Fruit fly (Drosophila melanogaster): Measurements from ENCODE around the gene bnb.

Gene bnb

DNA sequence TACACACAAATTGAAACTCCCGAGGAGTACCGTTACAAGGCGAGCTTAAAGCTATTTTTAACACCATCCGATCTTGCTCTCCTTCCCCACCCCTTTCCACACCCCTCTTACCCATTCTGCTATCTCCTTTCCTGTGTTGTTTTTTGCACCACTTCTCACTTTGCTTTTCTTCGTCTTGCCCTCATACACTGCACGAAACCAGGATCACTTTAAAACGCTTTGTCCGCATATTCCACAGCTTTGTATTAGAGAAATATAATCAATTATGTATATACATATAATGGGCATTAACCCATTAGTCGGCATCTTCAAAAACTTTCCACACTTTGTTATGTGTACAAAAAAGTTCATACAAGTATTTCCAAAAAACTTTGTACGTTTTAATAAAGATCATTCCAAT lies 38.0 kb upstream of the bnb start:
- 0 out of 2 replicates have a peak, but pooled peaks have one; percentile 17 for TF ChIP-seq crol (GFP tag; IDR thresholded peaks at IDR 0.05)
- TF ChIP-seq CG32772 (GFP tag; IDR thresholded peaks at IDR 0.05): no peak
- TF ChIP-seq Hey (tag; optimal IDR thresholded peaks at IDR 0.05): no peak
- no peak for TF ChIP-seq CG15601 (tag; optimal IDR thresholded peaks at IDR 0.05)
- no peak for TF ChIP-seq sd (tag; optimal IDR thresholded peaks at IDR 0.05)
- TF ChIP-seq Ravus (GFP tag; IDR thresholded peaks at IDR 0.05): no peak
- TF ChIP-seq ham (GFP tag; IDR thresholded peaks at IDR 0.05): no peak
- no peak for TF ChIP-seq Bgb (GFP tag; IDR thresholded peaks at IDR 0.05; ENCODE audit: partially characterized antibody)
- no peak for TF ChIP-seq CG4617 (GFP tag; optimal IDR thresholded peaks at IDR 0.05; ENCODE audit: borderline replicate concordance)
- TF ChIP-seq Dip2 (GFP tag; IDR thresholded peaks at IDR 0.05): no peak
- TF ChIP-seq Drgx (GFP tag; IDR thresholded peaks at IDR 0.05): 0 out of 2 replicates have a peak, but pooled peaks have one; percentile 26

DNA sequence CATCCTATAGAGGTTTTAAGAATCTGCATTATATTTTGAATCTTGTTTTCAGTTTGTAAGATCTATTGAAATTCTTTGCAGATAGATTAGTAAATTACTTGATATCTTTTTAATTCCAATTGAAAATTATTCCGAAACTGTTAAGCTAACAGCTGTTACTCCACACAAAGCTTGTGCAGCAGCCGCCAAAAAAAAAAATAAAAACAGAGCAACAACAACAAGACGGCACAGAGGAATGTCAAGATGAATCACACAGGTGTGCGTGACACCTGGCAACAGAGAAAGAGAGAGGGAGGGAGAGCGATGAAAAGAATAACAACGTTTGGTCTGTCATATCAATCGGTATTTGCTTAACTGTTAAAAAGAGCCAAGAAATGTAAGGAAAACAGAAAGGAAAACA lies 37.5 kb upstream of the bnb start:
- TF ChIP-seq CG12659 (GFP tag; optimal IDR thresholded peaks at IDR 0.05): no peak
- no peak for TF ChIP-seq CG2889 (GFP tag; IDR thresholded peaks at IDR 0.05)
- no peak for TF ChIP-seq vfl (GFP tag; optimal IDR thresholded peaks at IDR 0.05)
- TF ChIP-seq kni (GFP tag; optimal IDR thresholded peaks at IDR 0.05): peak; percentile 23
- TF ChIP-seq sd (tag; optimal IDR thresholded peaks at IDR 0.05): peak; percentile 84
- 0 out of 4 replicates have a peak, but pooled peaks have one; percentile 51 for TF ChIP-seq chinmo (GFP tag; IDR thresholded peaks at IDR 0.05; ENCODE audit: partially characterized antibody)
- TF ChIP-seq Blimp-1 (GFP tag; optimal IDR thresholded peaks at IDR 0.05): peak; percentile 3
- TF ChIP-seq CG4360 (GFP tag; IDR thresholded peaks at IDR 0.05): peak; percentile 70
- TF ChIP-seq kah (GFP tag; optimal IDR thresholded peaks at IDR 0.05): peak; percentile 23

DNA sequence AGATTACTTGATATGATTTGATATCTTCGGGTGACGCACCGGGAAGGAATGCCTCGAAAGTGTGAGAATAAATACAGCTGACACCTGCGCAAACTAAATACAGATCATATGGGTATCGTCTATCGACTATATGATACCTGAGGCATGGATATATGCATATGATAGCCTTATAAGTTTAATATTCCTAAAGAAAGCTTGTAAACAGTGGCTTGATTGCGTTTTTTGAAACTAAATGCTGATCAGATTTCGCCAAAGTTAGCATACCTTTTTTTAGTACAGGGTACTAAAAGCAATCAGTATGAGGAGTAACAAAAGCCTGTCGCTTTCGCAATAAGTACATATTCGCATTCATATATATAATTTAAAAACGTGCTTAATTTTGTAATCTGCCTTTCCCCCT lies 36.9 kb upstream of the bnb start:
- TF ChIP-seq zfh1 (GFP tag; IDR thresholded peaks at IDR 0.05): no peak
- no peak for TF ChIP-seq amos (GFP tag; IDR thresholded peaks at IDR 0.05; ENCODE audit: partially characterized antibody)
- TF ChIP-seq CG32767 (GFP tag; IDR thresholded peaks at IDR 0.05): no peak
- TF ChIP-seq CG7786 (GFP tag; optimal IDR thresholded peaks at IDR 0.05): peak; percentile 9
- no peak for TF ChIP-seq crc (GFP tag; optimal IDR thresholded peaks at IDR 0.05)
- no peak for TF ChIP-seq jigr1 (GFP tag; IDR thresholded peaks at IDR 0.05)
- TF ChIP-seq wek (GFP tag; optimal IDR thresholded peaks at IDR 0.05): no peak
- TF ChIP-seq lab (GFP tag; optimal IDR thresholded peaks at IDR 0.05): peak; percentile 67
- no peak for TF ChIP-seq crp (GFP tag; optimal IDR thresholded peaks at IDR 0.05)
- TF ChIP-seq CG17328 (GFP tag; IDR thresholded peaks at IDR 0.05): no peak
- TF ChIP-seq CG2120 (GFP tag; optimal IDR thresholded peaks at IDR 0.05): no peak
- no peak for TF ChIP-seq CG10431 (GFP tag; optimal IDR thresholded peaks at IDR 0.05)
- TF ChIP-seq CG2202 (tag; optimal IDR thresholded peaks at IDR 0.05): no peak
- no peak for TF ChIP-seq D19A (tag; optimal IDR thresholded peaks at IDR 0.05)
- TF ChIP-seq ewg (GFP tag; optimal IDR thresholded peaks at IDR 0.05): no peak
- TF ChIP-seq CG15514 (GFP tag; optimal IDR thresholded peaks at IDR 0.05): no peak
- no peak for TF ChIP-seq sna (GFP tag; IDR thresholded peaks at IDR 0.05; ENCODE audit: partially characterized antibody)
- TF ChIP-seq ara (GFP tag; IDR thresholded peaks at IDR 0.05): 0 out of 2 replicates have a peak, but pooled peaks have one; percentile 12
- TF ChIP-seq disco-r (GFP tag; optimal IDR thresholded peaks at IDR 0.05): no peak
- TF ChIP-seq chif (GFP tag; optimal IDR thresholded peaks at IDR 0.05): no peak
- no peak for TF ChIP-seq prd (optimal IDR thresholded peaks at IDR 0.05)
- peak; percentile 77 for TF ChIP-seq prd (GFP tag; IDR thresholded peaks at IDR 0.05)
- TF ChIP-seq tll (GFP tag; optimal IDR thresholded peaks at IDR 0.05): no peak
- peak; percentile 24 for TF ChIP-seq CG3281 (GFP tag; optimal IDR thresholded peaks at IDR 0.05)
- no peak for TF ChIP-seq tx (GFP tag; optimal IDR thresholded peaks at IDR 0.05)
- TF ChIP-seq CG4707 (GFP tag; optimal IDR thresholded peaks at IDR 0.05): no peak
- no peak for TF ChIP-seq CG1233 (GFP tag; optimal IDR thresholded peaks at IDR 0.05)
- TF ChIP-seq hth (optimal IDR thresholded peaks at IDR 0.05): no peak
- no peak for TF ChIP-seq Six4 (GFP tag; optimal IDR thresholded peaks at IDR 0.05)
- TF ChIP-seq tna (GFP tag; IDR thresholded peaks at IDR 0.05; ENCODE audit: partially characterized antibody): no peak
